Worm (Caenorhabditis elegans) whole organism, L3 larva: ENCODE data around the gene H18N23.2.

Experiments
- R02D3.7 ChIP-seq: fragments of 150-350 bp; optimal IDR thresholded peaks from 2 replicates; lab custom pipeline; 2014; ENCODE audit warnings: missing biosample characterization, missing genetic modification characterization
- ZK546.5 ChIP-seq: sonication (generic microtip); optimal IDR thresholded peaks from 2 replicates; lab custom pipeline; 2017; ENCODE audit warnings: missing biosample characterization, missing genetic modification characterization
- ceh-16 ChIP-seq: sonication (generic microtip); optimal IDR thresholded peaks from 2 replicates; lab custom pipeline; 2017; ENCODE audit warnings: missing biosample characterization, missing genetic modification characterization
- daf-12 ChIP-seq: fragments of 150-350 bp; optimal IDR thresholded peaks from 2 replicates; lab custom pipeline; 2014; ENCODE audit warnings: missing biosample characterization, missing genetic modification reagents, missing genetic modification characterization
- egl-27 ChIP-seq: sonication (generic microtip); optimal IDR thresholded peaks from 4 replicates; lab custom pipeline; 2017; ENCODE audit warnings: missing biosample characterization, missing genetic modification reagents, missing genetic modification characterization
- fkh-10 ChIP-seq: sonication (generic microtip); optimal IDR thresholded peaks from 2 replicates; lab custom pipeline; 2017; ENCODE audit warnings: missing biosample characterization, missing genetic modification reagents, missing genetic modification characterization
- hmg-11 ChIP-seq: sonication (generic microtip); optimal IDR thresholded peaks from 2 replicates; lab custom pipeline; 2016; ENCODE audit warnings: missing genetic modification characterization, missing compliant biosample characterization
- nfya-1 ChIP-seq: sonication (generic microtip); optimal IDR thresholded peaks from 2 replicates; lab custom pipeline; 2017; ENCODE audit warnings: missing genetic modification characterization, mild to moderate bottlenecking, missing compliant biosample characterization, antibody characterized with exemption, moderate library complexity; ENCODE audit not compliant: insufficient read depth
- pha-4 ChIP-seq: fragments of 150-350 bp; optimal IDR thresholded peaks from 2 replicates; lab custom pipeline; 2014; ENCODE audit warnings: missing biosample characterization, missing genetic modification reagents, missing genetic modification characterization
- unc-62 ChIP-seq: fragments of 150-350 bp; sonication (generic microtip); optimal IDR thresholded peaks from 4 replicates; lab custom pipeline; 2014; ENCODE audit warnings: missing biosample characterization, missing genetic modification reagents, missing genetic modification characterization

- TF ChIP-seq hmg-11 (no peak), ZK546.5 (no peak), ceh-16 (tag; lab: Kevin White, UChicago) (no peak), daf-12 (tag; lab: Kevin White, UChicago) (no peak), pha-4 (tag; lab: Kevin White, UChicago) (no peak), nfya-1 (tag; lab: Kevin White, UChicago) (no peak), egl-27 (tag; lab: Kevin White, UChicago) (no peak), R02D3.7 (tag; lab: Kevin White, UChicago) (no peak), unc-62 (no peak), fkh-10 (no peak)
Measured at ce11 chrX:17685959-17686358, 45.3 kb upstream of the H18N23.2 start.
